Fruit fly (Drosophila melanogaster): ENCODE measurements around the gene Kmn1.
"Not testable (repeated sequence)": the region's sequence is repeated elsewhere in the genome, so short reads cannot be mapped to it uniquely, and the experiment has no call there.

The Kmn1 gene

DNA sequence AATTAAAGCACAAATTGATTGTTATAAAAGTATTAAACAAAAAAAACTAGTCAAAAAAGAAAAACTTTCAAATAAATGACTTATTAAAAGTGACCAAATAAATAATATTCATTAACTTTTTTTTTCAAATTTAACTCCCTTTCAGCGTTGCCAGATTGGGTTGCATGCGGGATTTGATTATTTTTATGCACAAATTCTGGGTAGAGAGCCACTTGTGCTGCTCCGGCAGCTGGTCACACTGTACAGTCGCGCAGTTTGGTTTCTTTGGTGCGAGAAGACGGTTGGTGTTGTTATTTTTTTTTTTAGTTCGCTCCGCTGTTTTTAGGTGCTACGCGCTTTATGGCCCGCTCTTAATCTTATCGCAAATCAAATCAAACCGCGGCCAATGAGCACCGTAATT lies 27.3 kb upstream of the Kmn1 start, which contains the start of gene rho-4:
Gene rho-4 (plus strand): TSS at position 250 of the 400 bp plus-strand sequence.
- not testable (repeated sequence) for TF ChIP-seq psq (optimal IDR thresholded peaks at IDR 0.05); Dll (optimal IDR thresholded peaks at IDR 0.05); EcR (GFP tag; optimal IDR thresholded peaks at IDR 0.05)

DNA sequence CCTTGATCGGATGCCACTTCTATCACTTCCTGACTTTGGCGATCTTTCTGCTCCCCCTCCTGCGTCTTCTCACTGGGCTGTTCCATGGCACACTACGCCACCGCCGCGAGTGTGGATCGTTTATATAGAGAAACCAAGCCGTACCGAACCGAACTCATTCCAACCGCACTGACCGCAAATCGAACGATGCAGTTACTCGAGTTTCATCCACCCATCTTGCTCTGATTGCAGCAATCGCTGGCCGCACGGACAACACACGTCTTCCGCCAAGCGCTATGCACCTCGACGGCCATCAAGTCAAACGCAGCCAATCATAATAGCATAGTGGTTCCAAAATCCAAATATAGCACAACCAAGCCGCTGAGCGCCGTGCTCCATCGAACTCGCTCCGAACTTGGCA lies 11.8 kb upstream of the Kmn1 start, which contains the start of gene pkm:
Gene pkm (minus strand): TSS at position 101 of the 400 bp plus-strand sequence.
- TF ChIP-seq usp (GFP tag; optimal IDR thresholded peaks at IDR 0.05) (no peak), EcR (GFP tag; optimal IDR thresholded peaks at IDR 0.05) (no peak), CG8478 (optimal IDR thresholded peaks at IDR 0.05) (no peak), psq (optimal IDR thresholded peaks at IDR 0.05) (no peak), pan (optimal IDR thresholded peaks at IDR 0.05) (no peak), Dll (optimal IDR thresholded peaks at IDR 0.05) (no peak)

DNA sequence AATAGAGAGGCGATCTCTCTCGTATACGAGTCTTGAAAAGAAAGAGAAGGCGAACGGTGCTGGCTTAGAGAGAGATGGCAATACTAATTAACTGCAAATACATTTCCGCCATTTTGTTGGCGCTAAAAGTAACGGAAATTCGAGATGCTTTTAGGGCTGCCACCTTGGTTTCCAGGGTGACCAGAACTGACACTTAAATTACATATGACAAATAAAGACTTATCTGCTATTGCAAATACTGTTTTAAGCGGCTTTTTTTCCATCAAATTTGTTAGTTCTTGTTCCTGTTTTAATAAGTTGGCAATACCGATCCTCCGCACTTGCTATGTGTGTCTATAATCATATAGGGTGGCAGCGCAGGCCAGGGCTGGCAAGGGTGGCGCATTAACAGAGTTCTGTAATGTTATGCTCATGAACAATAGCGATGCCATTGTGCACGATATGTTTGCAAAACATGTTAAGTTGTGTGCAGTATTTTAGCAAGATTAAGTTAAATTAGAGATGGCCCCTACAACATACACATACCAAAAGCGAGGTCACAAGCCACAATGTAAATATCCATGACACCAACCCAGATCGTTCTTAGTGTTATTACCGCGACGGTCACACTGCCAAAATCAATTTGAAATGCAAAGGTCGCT lies 8.1 kb upstream of the Kmn1 start, which contains the start of gene nod:
Gene nod (plus strand): TSS at position 573 of the 641 bp plus-strand sequence.
- TF ChIP-seq pan (optimal IDR thresholded peaks at IDR 0.05) (no peak), psq (optimal IDR thresholded peaks at IDR 0.05) (no peak), Dll (optimal IDR thresholded peaks at IDR 0.05) (no peak), CG8478 (optimal IDR thresholded peaks at IDR 0.05) (no peak), EcR (GFP tag; optimal IDR thresholded peaks at IDR 0.05) (no peak), usp (GFP tag; optimal IDR thresholded peaks at IDR 0.05) (no peak)

DNA sequence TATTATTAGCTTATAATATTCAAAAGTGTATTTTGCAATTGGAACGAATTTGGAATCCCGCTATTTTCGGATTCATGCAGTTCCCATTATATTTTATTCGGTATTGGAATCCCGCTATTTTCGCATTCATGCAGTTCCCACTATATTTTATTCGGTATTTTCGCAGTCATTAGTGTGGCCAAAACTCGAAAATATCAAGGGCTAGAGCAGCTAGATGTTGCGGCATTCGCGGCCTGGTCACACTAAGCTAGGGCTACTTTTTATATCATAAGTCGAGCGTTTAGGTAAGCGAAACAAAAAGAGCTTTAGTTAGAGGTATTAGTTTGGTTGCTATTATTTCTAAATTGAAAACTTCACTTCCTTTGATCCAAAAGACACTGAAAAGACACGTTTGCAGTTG lies 6.6 kb upstream of the Kmn1 start:
- TF ChIP-seq usp (GFP tag; optimal IDR thresholded peaks at IDR 0.05) (no peak), pan (optimal IDR thresholded peaks at IDR 0.05) (no peak), CG8478 (optimal IDR thresholded peaks at IDR 0.05) (no peak), EcR (GFP tag; optimal IDR thresholded peaks at IDR 0.05) (no peak), psq (optimal IDR thresholded peaks at IDR 0.05) (no peak), Dll (optimal IDR thresholded peaks at IDR 0.05) (no peak)

DNA sequence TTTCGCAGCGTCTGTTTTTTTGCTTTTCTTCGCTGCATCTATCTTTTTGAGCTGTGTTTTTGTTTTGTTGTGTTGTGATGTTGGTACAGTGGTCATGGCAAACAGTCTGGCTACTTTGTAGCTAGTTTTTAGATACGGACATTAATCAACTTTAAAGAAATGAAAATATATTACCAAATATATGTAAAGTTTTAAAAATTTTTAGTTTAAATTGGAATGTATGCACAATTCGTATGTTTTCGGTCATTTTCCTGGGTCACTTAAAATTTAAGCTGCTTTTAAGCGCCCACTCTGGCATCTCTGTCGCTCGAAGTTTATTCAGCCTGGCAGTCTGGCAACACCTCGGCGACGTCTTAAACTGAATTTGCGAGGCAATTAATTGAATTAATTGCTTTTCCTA lies 4.3 kb upstream of the Kmn1 start, which contains the start of gene CG11695:
Gene CG11695 (plus strand): TSS at position 344 of the 400 bp plus-strand sequence.
- TF ChIP-seq CG8478 (optimal IDR thresholded peaks at IDR 0.05), result no peak

DNA sequence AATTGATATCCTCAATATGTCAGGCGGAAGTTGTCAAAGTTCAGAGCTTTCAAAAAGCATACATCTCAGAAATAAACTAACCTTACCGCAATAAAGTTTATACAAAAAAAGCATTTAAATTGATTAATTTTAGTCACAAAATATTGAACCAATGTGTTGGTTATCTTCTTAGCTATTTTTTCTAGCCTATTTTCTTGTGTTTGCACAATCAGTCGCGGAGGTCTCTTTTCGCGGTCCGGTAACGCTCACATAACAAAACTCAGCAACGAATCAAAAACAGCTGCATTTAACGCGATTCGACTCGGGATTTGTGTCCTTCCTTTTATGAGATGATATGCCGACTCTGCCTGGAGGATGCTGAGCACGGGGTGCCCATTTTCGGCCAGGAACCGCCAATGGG lies 1.3 kb upstream of the Kmn1 start, which contains the start of gene CG11696:
Gene CG11696 (plus strand): TSS at position 203 of the 400 bp plus-strand sequence.
- no peak for TF ChIP-seq CG8478 (optimal IDR thresholded peaks at IDR 0.05)
- no peak for TF ChIP-seq psq (optimal IDR thresholded peaks at IDR 0.05)
- TF ChIP-seq EcR (GFP tag; optimal IDR thresholded peaks at IDR 0.05), result no peak
- no peak for TF ChIP-seq Dll (optimal IDR thresholded peaks at IDR 0.05)

DNA sequence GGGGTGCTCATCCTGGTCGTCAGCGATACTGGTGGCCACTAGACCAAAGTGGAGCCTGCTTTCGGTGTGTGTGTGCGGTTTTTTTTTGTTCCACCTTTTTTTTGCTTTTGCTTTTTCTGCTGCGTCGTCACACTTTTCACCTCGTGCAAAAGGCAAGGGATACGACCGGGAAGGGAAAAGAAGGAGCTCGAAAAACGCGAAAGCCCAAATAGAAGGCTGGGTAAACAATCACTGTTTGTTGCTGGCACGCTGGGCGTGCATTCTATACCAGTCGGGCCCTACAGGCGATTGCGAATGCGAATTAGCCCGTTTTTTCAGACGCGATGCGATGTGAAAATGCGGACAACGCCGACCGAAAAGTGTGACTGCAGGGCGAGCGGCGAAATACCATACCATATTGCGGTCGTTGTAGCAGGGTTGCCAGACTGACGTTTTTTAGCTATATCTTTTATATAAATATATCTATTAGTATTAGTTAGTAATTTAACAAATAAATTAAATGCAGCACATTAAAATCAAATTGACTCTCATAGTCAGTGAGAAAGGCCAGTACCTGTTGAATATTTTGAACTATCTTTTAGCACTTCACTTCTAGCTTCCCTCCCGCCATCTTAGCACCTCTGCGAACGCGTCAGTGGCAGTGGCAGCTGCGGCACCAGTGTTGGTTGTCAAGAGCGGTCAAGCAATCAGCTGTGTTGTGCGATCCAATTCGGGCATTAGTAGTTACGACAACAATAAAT lies 2.1 kb downstream of the Kmn1 start, which contains the start of the genes Polr2A and CG11699:
Gene Polr2A (minus strand): TSS at position 371 of the 740 bp plus-strand sequence.
Gene CG11699 (plus strand): TSS at position 666 of the 740 bp plus-strand sequence.
- TF ChIP-seq CG8478 (optimal IDR thresholded peaks at IDR 0.05) (no peak), EcR (GFP tag; optimal IDR thresholded peaks at IDR 0.05) (no peak), pan (optimal IDR thresholded peaks at IDR 0.05) (no peak), Dll (optimal IDR thresholded peaks at IDR 0.05) (no peak), psq (optimal IDR thresholded peaks at IDR 0.05) (no peak), usp (GFP tag; optimal IDR thresholded peaks at IDR 0.05) (no peak)

DNA sequence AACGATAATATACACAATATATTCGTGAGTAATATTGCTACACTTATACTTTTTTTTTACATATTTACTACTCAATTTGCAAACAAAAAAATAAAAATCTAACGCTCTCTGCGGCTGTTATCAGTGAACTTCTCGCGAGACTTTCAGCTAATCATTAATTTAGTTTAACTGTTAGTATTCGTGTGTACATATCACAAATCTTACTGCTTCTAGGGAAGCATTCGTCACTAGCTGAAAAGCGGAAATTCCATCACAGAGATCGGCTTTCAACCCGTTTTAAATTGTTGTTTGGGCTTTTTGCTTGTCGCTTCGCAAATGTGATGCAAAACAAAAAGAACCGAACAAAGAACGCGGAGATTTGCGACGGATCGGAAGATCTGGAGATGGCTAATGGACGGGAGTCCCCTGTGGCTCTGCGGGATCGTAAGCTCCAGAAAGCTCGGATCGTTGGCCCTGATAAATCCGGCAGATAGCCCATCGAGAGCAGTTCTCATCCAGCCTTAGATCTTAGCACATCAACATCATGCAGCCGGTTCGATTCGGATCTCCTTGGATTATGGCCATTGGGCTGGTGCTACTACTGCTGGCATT lies 10.7 kb downstream of the Kmn1 start, which contains the start of gene PGRP-SA:
Gene PGRP-SA (plus strand): TSS at position 194 of the 591 bp plus-strand sequence.
- TF ChIP-seq CG8478 (optimal IDR thresholded peaks at IDR 0.05) (no peak), usp (GFP tag; optimal IDR thresholded peaks at IDR 0.05) (no peak), Dll (optimal IDR thresholded peaks at IDR 0.05) (no peak), pan (optimal IDR thresholded peaks at IDR 0.05) (no peak), EcR (GFP tag; optimal IDR thresholded peaks at IDR 0.05) (no peak), psq (optimal IDR thresholded peaks at IDR 0.05) (no peak)

DNA sequence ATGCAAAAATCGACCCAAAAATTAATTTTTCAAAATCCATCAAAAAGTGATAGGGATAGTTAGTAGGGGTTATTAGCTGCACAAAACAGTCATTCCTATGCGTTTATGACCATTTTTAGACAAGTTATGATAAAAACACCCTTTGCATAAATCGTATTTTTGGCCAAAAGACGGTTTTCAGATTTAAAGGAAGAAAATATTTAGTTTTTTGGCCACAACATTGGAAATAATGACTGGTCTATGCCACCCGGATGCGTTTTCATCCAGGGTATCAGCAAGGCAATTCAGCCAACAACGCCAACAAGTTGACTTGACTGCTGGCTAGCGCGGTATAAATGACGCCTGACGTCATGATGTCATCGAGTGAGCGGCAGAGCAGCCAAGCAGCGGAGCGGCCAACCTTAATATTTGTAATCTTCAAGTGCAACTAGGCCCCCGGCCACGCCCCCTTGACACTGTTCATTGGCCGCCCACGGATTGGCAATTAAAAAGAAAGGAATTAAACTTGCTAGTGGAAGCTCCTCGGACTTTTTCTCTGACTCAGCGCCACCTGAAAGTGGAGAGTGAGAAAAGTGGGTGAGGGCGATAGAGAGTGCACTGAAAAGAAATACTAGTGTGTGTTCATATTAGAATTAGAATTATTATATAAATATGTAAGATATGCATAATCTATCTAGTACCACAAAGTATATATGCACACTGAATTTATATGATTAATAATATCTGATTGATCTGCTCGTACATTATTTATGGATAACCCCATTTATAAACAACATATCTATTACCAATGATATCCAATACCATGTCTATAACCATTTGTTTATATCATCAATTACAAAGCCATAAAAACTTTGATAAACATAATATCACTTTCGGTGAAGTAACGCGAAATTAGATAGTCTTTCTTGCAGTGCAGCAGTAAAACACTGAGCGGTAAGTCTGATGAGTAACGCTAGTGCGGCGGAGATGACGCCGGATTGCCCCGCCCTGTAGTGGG lies 12.2 kb downstream of the Kmn1 start:
- TF ChIP-seq usp (GFP tag; optimal IDR thresholded peaks at IDR 0.05) (no peak), pan (optimal IDR thresholded peaks at IDR 0.05) (peak; percentile 73), Dll (optimal IDR thresholded peaks at IDR 0.05) (no peak)

DNA sequence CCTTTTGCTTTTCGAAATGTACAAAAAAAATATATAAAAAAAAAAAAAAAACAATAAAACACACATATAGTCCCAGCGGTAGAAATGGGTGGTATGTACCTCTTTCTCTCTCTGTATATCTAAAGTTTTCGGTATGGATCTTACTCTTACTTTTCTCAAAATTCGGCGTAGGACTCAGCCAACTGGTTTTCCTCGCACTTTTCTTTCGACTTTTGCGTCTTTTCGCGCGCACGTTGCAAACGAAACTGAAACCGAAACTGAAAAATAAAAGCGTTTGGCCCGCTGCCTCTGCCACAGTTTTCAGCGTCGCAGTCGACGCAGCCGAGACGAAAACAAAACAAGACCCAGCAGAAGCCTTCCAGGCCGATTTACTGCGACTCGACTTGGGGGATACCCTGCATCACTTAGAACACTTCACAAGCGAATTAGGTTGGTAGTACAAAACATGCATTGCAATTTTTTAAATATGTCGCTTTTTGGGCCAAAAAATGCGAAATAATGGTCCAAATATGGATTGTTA lies 13.8 kb downstream of the Kmn1 start, which contains the start of gene CG1572:
Gene CG1572 (minus strand): TSS at position 266 of the 520 bp plus-strand sequence.
- TF ChIP-seq EcR (GFP tag; optimal IDR thresholded peaks at IDR 0.05), result no peak
- no peak for TF ChIP-seq CG8478 (optimal IDR thresholded peaks at IDR 0.05)
- TF ChIP-seq Dll (optimal IDR thresholded peaks at IDR 0.05), result no peak
- no peak for TF ChIP-seq usp (GFP tag; optimal IDR thresholded peaks at IDR 0.05)
- TF ChIP-seq pan (optimal IDR thresholded peaks at IDR 0.05), result peak; percentile 90

DNA sequence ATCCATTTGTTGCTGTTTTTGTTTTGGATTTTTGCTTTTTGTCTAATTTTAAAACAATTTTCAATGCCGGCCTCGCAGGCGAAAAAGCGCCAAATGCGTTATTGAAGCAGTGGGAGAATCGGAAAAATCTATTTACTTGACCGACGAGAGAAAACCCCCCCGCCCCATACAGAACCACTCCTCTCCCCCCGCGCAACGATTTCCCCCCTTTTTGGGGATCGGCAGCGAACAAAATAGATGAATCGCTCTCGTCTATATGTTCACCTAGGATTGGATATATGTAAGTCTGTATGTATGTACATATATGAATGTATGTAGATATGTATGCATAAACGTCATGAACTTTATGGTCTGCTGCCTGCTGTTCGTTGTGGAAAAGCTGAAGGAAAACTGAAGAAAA lies 15.5 kb downstream of the Kmn1 start:
- TF ChIP-seq pan (optimal IDR thresholded peaks at IDR 0.05) (no peak), usp (GFP tag; optimal IDR thresholded peaks at IDR 0.05) (no peak)

Measured in whole organism.